Worm (Caenorhabditis elegans) whole organism, L2 larva: Measurements from ENCODE around the gene mdh-2.

Experiments
- R02D3.7 ChIP-seq: fragments of 150-350 bp; optimal IDR thresholded peaks from 2 replicates; lab custom pipeline; 2014; ENCODE audit warnings: missing biosample characterization, missing genetic modification characterization
- elt-1 ChIP-seq: fragments of 150-350 bp; optimal IDR thresholded peaks from 2 replicates; lab custom pipeline; 2014; ENCODE audit warnings: missing biosample characterization, missing genetic modification characterization
- mbf-1 ChIP-seq: sonication (generic microtip); optimal IDR thresholded peaks from 2 replicates; lab custom pipeline; 2017; ENCODE audit warnings: missing biosample characterization, missing genetic modification characterization
- nhr-77 ChIP-seq: fragments of 150-350 bp; optimal IDR thresholded peaks from 2 replicates; lab custom pipeline; 2014; ENCODE audit warnings: missing biosample characterization, missing genetic modification characterization

- TF ChIP-seq R02D3.7 (tag; lab: Kevin White, UChicago) (no peak), nhr-77 (tag; lab: Kevin White, UChicago) (no peak), elt-1 (tag; lab: Kevin White, UChicago) (no peak), mbf-1 (no peak)
Measured at ce11 chrIII:6589499-6589898, 18.4 kb downstream of the mdh-2 start.
